Worm (Caenorhabditis elegans) whole organism, L2 larva: Measurements from ENCODE around the gene Y45F3A.5.

Experiments
- R02D3.7 ChIP-seq: fragments of 150-350 bp; optimal IDR thresholded peaks from 2 replicates; lab custom pipeline; 2014; ENCODE audit warnings: missing biosample characterization, missing genetic modification characterization
- blmp-1 ChIP-seq: sonication (generic microtip); optimal IDR thresholded peaks from 2 replicates; lab custom pipeline; 2017; ENCODE audit warnings: missing genetic modification characterization, mild to moderate bottlenecking, missing compliant biosample characterization, antibody characterized with exemption, moderate library complexity; ENCODE audit not compliant: insufficient read depth
- ceh-16 ChIP-seq: fragments of 150-350 bp; optimal IDR thresholded peaks from 2 replicates; lab custom pipeline; 2014; ENCODE audit warnings: missing biosample characterization, missing genetic modification characterization
- lin-11 ChIP-seq: fragments of 150-350 bp; sonication (generic microtip); optimal IDR thresholded peaks from 2 replicates; lab custom pipeline; 2014; ENCODE audit warnings: missing biosample characterization, missing genetic modification characterization, inconsistent platforms, mixed read lengths
- lin-39 ChIP-seq: fragments of 150-350 bp; optimal IDR thresholded peaks from 2 replicates; lab custom pipeline; 2014; ENCODE audit warnings: missing biosample characterization, missing genetic modification reagents, missing genetic modification characterization
- mbf-1 ChIP-seq: sonication (generic microtip); optimal IDR thresholded peaks from 2 replicates; lab custom pipeline; 2017; ENCODE audit warnings: missing biosample characterization, missing genetic modification characterization
- skn-1 ChIP-seq: sonication (generic microtip); optimal IDR thresholded peaks from 2 replicates; lab custom pipeline; 2017; ENCODE audit warnings: missing biosample characterization, missing genetic modification characterization
- sma-9 ChIP-seq, 2 experiments: fragments of 150-350 bp in 1 of 2; sonication (generic microtip) in 1 of 2; optimal IDR thresholded peaks; 2 replicates each; lab custom pipeline; 2014 to 2016; ENCODE audit warnings: missing genetic modification characterization in 2 of 2, mild to moderate bottlenecking in 1 of 2, missing biosample characterization in 1 of 2, missing compliant biosample characterization in 1 of 2, missing genetic modification reagents in 1 of 2, moderate library complexity in 1 of 2
- snpc-4 ChIP-seq: fragments of 150-350 bp; optimal IDR thresholded peaks from 2 replicates; lab custom pipeline; 2014; ENCODE audit warnings: missing biosample characterization, missing genetic modification characterization
- unc-39 ChIP-seq: fragments of 150-350 bp; optimal IDR thresholded peaks from 2 replicates; lab custom pipeline; 2014; ENCODE audit warnings: missing biosample characterization, missing genetic modification characterization
- unc-62 ChIP-seq: fragments of 150-350 bp; optimal IDR thresholded peaks from 2 replicates; lab custom pipeline; 2014; ENCODE audit warnings: missing biosample characterization, missing genetic modification reagents, missing genetic modification characterization
- zag-1 ChIP-seq: fragments of 150-350 bp; optimal IDR thresholded peaks from 2 replicates; lab custom pipeline; 2014; ENCODE audit warnings: missing biosample characterization, missing genetic modification characterization
- ztf-4 ChIP-seq: fragments of 150-350 bp; optimal IDR thresholded peaks from 2 replicates; lab custom pipeline; 2014; ENCODE audit warnings: missing biosample characterization, missing genetic modification characterization

- TF ChIP-seq unc-62 (GFP tag; lab: Kevin White, UChicago): no peak
- TF ChIP-seq mbf-1 (tag; lab: Kevin White, UChicago): no peak
- TF ChIP-seq lin-39 (tag; lab: Kevin White, UChicago): peak; percentile 42
- no peak for TF ChIP-seq ceh-16 (tag; lab: Kevin White, UChicago)
- TF ChIP-seq skn-1 (tag; lab: Kevin White, UChicago): no peak
- TF ChIP-seq R02D3.7 (tag; lab: Kevin White, UChicago): no peak
- TF ChIP-seq sma-9 (GFP tag; optimal IDR thresholded peaks at IDR 0.05; lab: Kevin White, UChicago): no peak
- TF ChIP-seq sma-9 (tag; optimal IDR thresholded peaks at IDR 0.05; lab: Kevin White, UChicago): no peak
- TF ChIP-seq unc-39 (tag; lab: Kevin White, UChicago): no peak
- TF ChIP-seq ztf-4 (tag; lab: Kevin White, UChicago): no peak
- TF ChIP-seq snpc-4 (tag; lab: Kevin White, UChicago): no peak
- no peak for TF ChIP-seq lin-11 (tag; lab: Kevin White, UChicago)
- TF ChIP-seq blmp-1: no peak
- no peak for TF ChIP-seq zag-1
Observed at ce11 chrIII:10629795-10630194, 43.7 kb upstream of the Y45F3A.5 start.
